Fruit fly (Drosophila melanogaster): Measurements from ENCODE around the gene CCHa1.

- TF ChIP-seq kay (GFP tag; ENCODE audit: borderline replicate concordance) (no peak), bab1 (GFP tag; optimal IDR thresholded peaks at IDR 0.05) (no peak)
These were observed 719 bp downstream of the CCHa1 start for dm6 chr3R:14095916-14096315.

All from whole organism, adult.